Worm (Caenorhabditis elegans) whole organism, late embryonic: ENCODE results near the gene vhp-1.

ENCODE experiments used
- ceh-48 ChIP-seq: sonication (generic microtip); optimal IDR thresholded peaks from 2 replicates; lab custom pipeline; 2016; ENCODE audit warnings: missing genetic modification characterization, inconsistent platforms, missing compliant biosample characterization
- lin-11 ChIP-seq: fragments of 200-800 bp; sonication (Bioruptor generic); optimal IDR thresholded peaks from 2 replicates; lab custom pipeline; 2018; ENCODE audit warnings: mild to moderate bottlenecking, missing genetic modification characterization, missing compliant biosample characterization

DNA sequence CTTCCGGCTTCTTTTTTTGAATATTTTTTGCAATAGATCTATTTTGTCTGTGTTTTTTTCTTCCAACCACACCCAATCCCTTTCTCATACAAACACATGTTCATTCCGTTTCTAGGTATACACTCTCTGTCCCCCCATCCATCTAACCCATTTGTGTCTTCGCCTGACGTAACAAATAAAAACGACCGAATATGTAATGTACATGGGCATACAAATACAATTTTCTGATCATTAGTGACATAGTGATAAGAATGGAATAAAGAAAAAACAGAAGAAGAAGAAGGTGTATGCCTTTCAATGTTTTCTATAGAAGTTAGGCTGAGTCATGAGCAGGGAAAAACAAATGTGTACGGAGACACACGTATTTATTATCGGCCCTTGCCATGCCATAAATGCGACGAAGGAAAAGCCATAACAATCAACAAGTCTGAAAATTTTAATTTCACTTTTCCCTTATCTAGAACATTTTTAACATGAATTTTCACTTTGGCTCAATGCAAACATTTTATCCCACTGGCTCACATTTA lies 10.7 kb downstream of the vhp-1 start:
- TF ChIP-seq ceh-48 (tag; lab: Kevin White, UChicago), result no peak
- no peak for TF ChIP-seq lin-11 (tag; lab: Kevin White, UChicago)
